Worm (Caenorhabditis elegans): Measurements from ENCODE around the gene xnd-1.

ce11 chrIII:5564325-5564724, 39.9 kb upstream of the xnd-1 start:
- TF ChIP-seq dao-5 (tag; optimal IDR thresholded peaks at IDR 0.05) (no peak), W03F9.2 (tag; optimal IDR thresholded peaks at IDR 0.05) (no peak), him-1 (tag; optimal IDR thresholded peaks at IDR 0.05) (no peak)
